Fruit fly (Drosophila melanogaster): ENCODE measurements around the gene CG1271.

- no peak for TF ChIP-seq dm (GFP tag; optimal IDR thresholded peaks at IDR 0.05)
- TF ChIP-seq Abd-B (GFP tag; optimal IDR thresholded peaks at IDR 0.05) = no peak
- TF ChIP-seq tap (tag; optimal IDR thresholded peaks at IDR 0.05) = no peak
Measured at dm6 chr3L:3090581-3091345, 38.4 kb downstream of the CG1271 start.
